Worm (Caenorhabditis elegans): ENCODE measurements around the gene flwr-1.

ce11 chrX:14947355-14947668 lies 22.8 kb downstream of the flwr-1 start:
- TF ChIP-seq dao-5 (tag; optimal IDR thresholded peaks at IDR 0.05) (no peak), him-1 (tag; optimal IDR thresholded peaks at IDR 0.05) (no peak), W03F9.2 (tag; optimal IDR thresholded peaks at IDR 0.05) (no peak)

Measured in whole organism, L4/young adult.